Fruit fly (Drosophila melanogaster) whole organism, embryonic: ENCODE measurements around the gene Svil.
A peak's percentile ranks its signal among the peaks of the same experiment; 100 is the strongest.

Experiments
- B-H1 ChIP-seq: fragments of 200-800 bp; sonication (Bioruptor generic); IDR thresholded peaks from 3 replicates; pipeline ENCODE4 v1.3.6; 2022; ENCODE audit warnings: missing biosample characterization, missing genetic modification characterization
- CG10431 ChIP-seq: fragments of 200-800 bp; sonication (Bioruptor generic); optimal IDR thresholded peaks from 3 replicates; lab custom pipeline; 2018; ENCODE audit warnings: missing biosample characterization, mild to moderate bottlenecking, missing genetic modification characterization
- CG10565 ChIP-seq: fragments of 200-800 bp; sonication (Bioruptor generic); optimal IDR thresholded peaks from 3 replicates; lab custom pipeline; 2016; ENCODE audit warnings: missing biosample characterization, mild to moderate bottlenecking, missing genetic modification characterization
- CG11398 ChIP-seq: fragments of 200-800 bp; sonication (Bioruptor generic); optimal IDR thresholded peaks from 2 replicates; lab custom pipeline; 2016; ENCODE audit warnings: missing biosample characterization, missing genetic modification characterization
- CG12236 ChIP-seq: fragments of 200-800 bp; sonication (Bioruptor generic); optimal IDR thresholded peaks from 2 replicates; lab custom pipeline; 2016; ENCODE audit warnings: missing biosample characterization, missing genetic modification characterization
- CG12299 ChIP-seq: fragments of 200-800 bp; sonication (Bioruptor generic); optimal IDR thresholded peaks from 2 replicates; lab custom pipeline; 2018; ENCODE audit warnings: missing biosample characterization, mild to moderate bottlenecking, missing genetic modification characterization
- CG12659 ChIP-seq: fragments of 200-800 bp; sonication (Bioruptor generic); optimal IDR thresholded peaks from 3 replicates; lab custom pipeline; 2017; ENCODE audit warnings: mild to moderate bottlenecking, missing biosample characterization, missing genetic modification reagents, missing genetic modification characterization
- CG12769 ChIP-seq: fragments of 200-800 bp; sonication (Bioruptor generic); optimal IDR thresholded peaks from 2 replicates; lab custom pipeline; 2019; ENCODE audit warnings: missing biosample characterization, mild to moderate bottlenecking, missing genetic modification characterization, moderate library complexity
- CG14050 ChIP-seq: fragments of 200-800 bp; sonication (Bioruptor generic); IDR thresholded peaks from 3 replicates; pipeline ENCODE4 v1.3.6; 2022; ENCODE audit warnings: missing biosample characterization, missing genetic modification characterization
- CG15479 ChIP-seq: fragments of 200-800 bp; sonication (Bioruptor generic); optimal IDR thresholded peaks from 3 replicates; lab custom pipeline; 2019; ENCODE audit warnings: missing biosample characterization, mild to moderate bottlenecking, missing genetic modification characterization, moderate library complexity
- CG1647 ChIP-seq: fragments of 200-800 bp; sonication (Bioruptor generic); optimal IDR thresholded peaks from 3 replicates; lab custom pipeline; 2016; ENCODE audit warnings: missing biosample characterization, missing genetic modification characterization
- CG17802 ChIP-seq: fragments of 200-800 bp; sonication (Bioruptor generic); optimal IDR thresholded peaks from 2 replicates; lab custom pipeline; 2018; ENCODE audit warnings: missing biosample characterization, mild to moderate bottlenecking, missing genetic modification characterization, moderate library complexity
- CG18764 ChIP-seq: fragments of 200-800 bp; sonication (Bioruptor generic); optimal IDR thresholded peaks from 3 replicates; lab custom pipeline; 2016; ENCODE audit warnings: missing biosample characterization, missing genetic modification characterization
- CG34376 ChIP-seq: fragments of 200-800 bp; sonication (Bioruptor generic); optimal IDR thresholded peaks from 2 replicates; lab custom pipeline; 2018; ENCODE audit warnings: missing biosample characterization, mild to moderate bottlenecking, missing genetic modification characterization
- CG7357 ChIP-seq: fragments of 200-800 bp; sonication (Bioruptor generic); IDR thresholded peaks from 3 replicates; pipeline ENCODE4 v1.3.6; 2022; ENCODE audit warnings: missing biosample characterization, missing genetic modification characterization
- CG7839 ChIP-seq: fragments of 200-800 bp; sonication (Bioruptor generic); optimal IDR thresholded peaks from 3 replicates; lab custom pipeline; 2018; ENCODE audit warnings: missing biosample characterization, mild to moderate bottlenecking, missing genetic modification characterization, moderate library complexity
- CoRest ChIP-seq: fragments of 200-800 bp; sonication (Bioruptor generic); optimal IDR thresholded peaks from 3 replicates; lab custom pipeline; 2018; ENCODE audit warnings: missing biosample characterization, mild to moderate bottlenecking, missing genetic modification characterization, moderate library complexity
- Dad ChIP-seq: fragments of 200-800 bp; sonication (Bioruptor generic); optimal IDR thresholded peaks from 3 replicates; lab custom pipeline; 2016; ENCODE audit warnings: missing biosample characterization, missing genetic modification characterization
- Dbx ChIP-seq: fragments of 200-800 bp; sonication (Bioruptor generic); IDR thresholded peaks from 3 replicates; pipeline ENCODE4 v1.3.6; 2022; ENCODE audit warnings: missing biosample characterization, missing genetic modification characterization
- Doc2 ChIP-seq: fragments of 200-800 bp; sonication (Bioruptor generic); IDR thresholded peaks from 2 replicates; pipeline ENCODE4 v1.3.6; 2022; ENCODE audit warnings: missing biosample characterization, missing genetic modification characterization
- Drgx ChIP-seq: fragments of 200-800 bp; sonication (Bioruptor generic); IDR thresholded peaks from 2 replicates; pipeline ENCODE4 v1.3.6; 2022; ENCODE audit warnings: missing biosample characterization, missing genetic modification characterization
- E2f2 ChIP-seq: fragments of 200-800 bp; sonication (Bioruptor generic); IDR thresholded peaks from 2 replicates; pipeline ENCODE4 v1.3.6; 2022; ENCODE audit warnings: missing biosample characterization, missing genetic modification characterization
- GATAe ChIP-seq: fragments of 200-800 bp; sonication (Bioruptor generic); conservative IDR thresholded peaks from 2 replicates; pipeline ENCODE4 v1.3.6; 2022; ENCODE audit warnings: missing biosample characterization, missing genetic modification characterization
- Gsc ChIP-seq: fragments of 200-800 bp; sonication (Bioruptor generic); IDR thresholded peaks from 2 replicates; pipeline ENCODE4 v1.3.6; 2022; ENCODE audit warnings: missing biosample characterization, missing genetic modification characterization
- Lpt ChIP-seq: fragments of >200 bp; optimal IDR thresholded peaks from 2 replicates; lab custom pipeline; 2018; ENCODE audit warnings: missing biosample characterization, missing genetic modification characterization
- MTF-1 ChIP-seq: fragments of 200-800 bp; sonication (Bioruptor generic); optimal IDR thresholded peaks from 2 replicates; lab custom pipeline; 2018; ENCODE audit warnings: missing biosample characterization, mild to moderate bottlenecking, missing genetic modification characterization, borderline replicate concordance
- Med ChIP-seq: fragments of 200-800 bp; sonication (Bioruptor generic); peaks from one replicate; lab custom pipeline; 2016; ENCODE audit warnings: missing biosample characterization, missing genetic modification characterization, mild to moderate bottlenecking, inconsistent platforms, moderate library complexity
- Nf-YA ChIP-seq: fragments of 200-800 bp; sonication (Bioruptor generic); IDR thresholded peaks from 2 replicates; pipeline ENCODE4 v1.3.6; 2022; ENCODE audit warnings: missing biosample characterization, missing genetic modification characterization
- amos ChIP-seq: fragments of 200-800 bp; sonication (Bioruptor generic); IDR thresholded peaks from 2 replicates; pipeline ENCODE4 v1.3.6; 2022; ENCODE audit warnings: missing biosample characterization, missing genetic modification characterization; ENCODE audit not compliant: partially characterized antibody
- disco-r ChIP-seq: fragments of 200-800 bp; sonication (Bioruptor generic); optimal IDR thresholded peaks from 2 replicates; lab custom pipeline; 2016; ENCODE audit warnings: missing biosample characterization, missing genetic modification characterization
- eve ChIP-seq, 2 experiments: fragments of >200 bp; optimal IDR thresholded peaks; 2 replicates each; lab custom pipeline; 2017; ENCODE audit warnings: missing biosample characterization in 2 of 2, missing genetic modification characterization in 2 of 2
- exex ChIP-seq: fragments of 200-800 bp; sonication (Bioruptor generic); optimal IDR thresholded peaks from 4 replicates; lab custom pipeline; 2018; ENCODE audit warnings: missing biosample characterization, mild to moderate bottlenecking, missing genetic modification characterization, moderate library complexity
- grau ChIP-seq: fragments of 200-800 bp; optimal IDR thresholded peaks from 3 replicates; lab custom pipeline; 2019; ENCODE audit warnings: missing biosample characterization, mild to moderate bottlenecking, missing genetic modification characterization, moderate library complexity
- grn ChIP-seq: fragments of 200-800 bp; sonication (Bioruptor generic); optimal IDR thresholded peaks from 3 replicates; lab custom pipeline; 2017; ENCODE audit warnings: missing biosample characterization, missing genetic modification characterization
- her ChIP-seq: fragments of 200-800 bp; sonication (Bioruptor generic); optimal IDR thresholded peaks from 2 replicates; lab custom pipeline; 2016; ENCODE audit warnings: missing biosample characterization, missing genetic modification characterization
- hkb ChIP-seq, 2 experiments: fragments of 200-800 bp in 1 of 2; fragments of >200 bp in 1 of 2; sonication (Bioruptor generic) in 1 of 2; IDR thresholded peaks in 1 of 2; optimal IDR thresholded peaks in 1 of 2; 2 replicates each; pipeline versions ENCODE4 v1.3.6 to Lab custom; 2017 to 2022; ENCODE audit warnings: missing biosample characterization in 1 of 2, missing genetic modification characterization in 1 of 2
- ken ChIP-seq: fragments of 200-800 bp; sonication (Bioruptor generic); IDR thresholded peaks from 3 replicates; pipeline ENCODE4 v1.3.6; 2022; ENCODE audit warnings: missing biosample characterization, missing genetic modification characterization
- lmd ChIP-seq: fragments of 200-800 bp; sonication (Bioruptor generic); IDR thresholded peaks from 2 replicates; pipeline ENCODE4 v1.3.6; 2022; ENCODE audit warnings: missing biosample characterization, missing genetic modification characterization
- lov ChIP-seq, 2 experiments: fragments of 200-800 bp in 1 of 2; fragments of >200 bp in 1 of 2; sonication (Bioruptor generic) in 1 of 2; IDR thresholded peaks in 1 of 2; optimal IDR thresholded peaks in 1 of 2; 2 replicates in 1 of 2; 3 replicates in 1 of 2; pipeline versions ENCODE4 v1.3.6 to Lab custom; 2017 to 2022; ENCODE audit warnings: missing biosample characterization in 1 of 2, missing genetic modification characterization in 1 of 2
- mirr ChIP-seq: fragments of 200-800 bp; sonication (Bioruptor generic); optimal IDR thresholded peaks from 3 replicates; lab custom pipeline; 2018; ENCODE audit warnings: missing biosample characterization, mild to moderate bottlenecking, missing genetic modification characterization
- pan ChIP-seq, 4 experiments: fragments of >200 bp in 3 of 4; fragments of 200-800 bp in 1 of 4; sonication (Bioruptor generic) in 1 of 4; optimal IDR thresholded peaks in 3 of 4; IDR thresholded peaks in 1 of 4; 2 replicates each; pipeline versions ENCODE4 v1.3.6 to Lab custom; 2017 to 2022; ENCODE audit warnings: missing biosample characterization in 2 of 4, missing genetic modification characterization in 2 of 4, mixed read lengths in 1 of 4
- row ChIP-seq: fragments of 200-800 bp; sonication (Bioruptor generic); IDR thresholded peaks from 3 replicates; pipeline ENCODE4 v1.3.6; 2022; ENCODE audit warnings: missing biosample characterization, missing genetic modification characterization
- sd ChIP-seq: fragments of 200-800 bp; sonication (Bioruptor generic); optimal IDR thresholded peaks from 3 replicates; lab custom pipeline; 2018; ENCODE audit warnings: missing biosample characterization, mild to moderate bottlenecking, missing genetic modification characterization, moderate library complexity
- sens ChIP-seq: fragments of 200-800 bp; sonication (Bioruptor generic); peaks from one replicate; lab custom pipeline; 2016; ENCODE audit warnings: missing biosample characterization, missing genetic modification characterization
- slbo ChIP-seq: fragments of 200-800 bp; sonication (Bioruptor generic); IDR thresholded peaks from 2 replicates; pipeline ENCODE4 v1.3.6; 2022; ENCODE audit warnings: missing biosample characterization, missing genetic modification characterization
- stwl ChIP-seq: fragments of 200-800 bp; sonication (Bioruptor generic); optimal IDR thresholded peaks from 3 replicates; lab custom pipeline; 2018; ENCODE audit warnings: missing biosample characterization, mild to moderate bottlenecking, missing genetic modification characterization, moderate library complexity
- tgo ChIP-seq: fragments of 200-800 bp; sonication (Bioruptor generic); IDR thresholded peaks from 3 replicates; pipeline ENCODE4 v1.3.6; 2022; ENCODE audit warnings: missing biosample characterization, missing genetic modification characterization
- zf30C ChIP-seq: fragments of 200-800 bp; sonication (Bioruptor generic); optimal IDR thresholded peaks from 3 replicates; lab custom pipeline; 2018; ENCODE audit warnings: missing biosample characterization, mild to moderate bottlenecking, missing genetic modification characterization
- zfh1 ChIP-seq: fragments of 200-800 bp; sonication (Bioruptor generic); IDR thresholded peaks from 3 replicates; pipeline ENCODE4 v1.3.6; 2022; ENCODE audit warnings: missing biosample characterization, missing genetic modification characterization

The Svil gene

DNA sequence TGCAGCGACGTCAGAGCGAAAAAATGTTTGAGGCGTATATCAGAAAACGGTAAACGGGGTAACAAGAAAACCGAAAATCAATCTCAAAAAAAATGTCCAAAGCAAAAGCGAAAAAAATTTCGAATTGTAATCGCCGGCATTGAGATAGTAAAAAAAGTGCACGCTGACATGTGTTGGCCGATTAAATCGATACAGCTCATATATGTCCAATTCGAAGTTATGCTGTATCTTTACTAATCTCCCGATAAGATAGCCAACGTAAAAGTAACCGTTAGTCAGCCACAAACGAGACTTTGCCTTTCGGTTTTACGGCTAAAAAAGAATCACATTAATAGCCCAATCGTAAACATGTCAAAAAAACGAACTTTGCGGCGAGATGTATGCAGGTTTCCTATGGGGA lies 79.4 kb downstream of the Svil start:
- TF ChIP-seq Dbx (GFP tag; lab: Robert Waterston, UW) (no peak), sd (tag; lab: Kevin White, UChicago) (peak; percentile 53), mirr (GFP tag; lab: Kevin White, UChicago) (peak; percentile 30), B-H1 (no peak), CG12236 (GFP tag; lab: Kevin White, UChicago) (no peak), CG12299 (tag; lab: Kevin White, UChicago) (no peak), grau (tag; lab: Kevin White, UChicago) (no peak), eve (GFP tag; optimal IDR thresholded peaks at IDR 0.05; lab: Kevin White, UChicago) (peak in 1 of 2 experiments; percentile 65), CG11398 (GFP tag; lab: Kevin White, UChicago) (no peak), MTF-1 (GFP tag; lab: Kevin White, UChicago) (no peak), GATAe (GFP tag; lab: Robert Waterston, UW) (peak; percentile 57), exex (tag; lab: Kevin White, UChicago) (peak; percentile 38), zfh1 (GFP tag; lab: Robert Waterston, UW) (no peak), grn (GFP tag; lab: Kevin White, UChicago) (peak; percentile 88), CG10565 (no peak), CG14050 (no peak), stwl (tag; lab: Kevin White, UChicago) (no peak), Nf-YA (GFP tag; lab: Robert Waterston, UW) (no peak)

DNA sequence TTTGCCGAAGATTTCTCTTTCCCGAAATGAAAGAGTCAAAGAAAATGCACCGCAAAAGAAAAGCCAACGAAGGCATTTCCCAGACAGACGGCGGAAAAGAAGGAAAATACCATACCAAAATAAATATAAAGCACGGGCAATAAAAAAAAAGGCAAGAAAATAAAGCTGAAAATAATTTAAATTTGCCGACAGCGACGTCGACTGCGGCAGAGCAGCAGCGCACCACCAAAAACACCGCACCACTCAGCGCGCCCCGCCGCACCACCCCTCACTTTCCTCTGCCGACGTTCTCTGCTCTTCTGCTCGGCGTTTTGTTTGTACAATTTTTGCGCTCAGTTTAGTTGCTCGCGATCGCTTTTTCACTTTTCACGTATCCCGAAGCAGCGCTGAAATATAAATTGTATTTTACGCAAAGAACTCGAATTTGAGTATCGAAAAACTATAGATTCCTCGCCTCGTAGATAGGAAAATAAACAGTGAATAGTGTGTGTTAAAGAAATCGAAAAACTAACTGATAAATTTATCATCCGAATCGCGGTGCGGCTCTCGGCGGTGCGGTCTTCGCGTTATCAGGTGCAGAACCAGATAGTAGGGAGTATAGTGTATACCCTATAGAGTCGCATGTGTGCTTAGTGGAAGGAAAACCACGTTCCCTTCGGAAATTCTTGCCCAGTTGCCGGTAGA lies 80.2 kb downstream of the Svil start:
- TF ChIP-seq lov (optimal IDR thresholded peaks at IDR 0.05; lab: Kevin White, UChicago) = no peak
- TF ChIP-seq lov (GFP tag; IDR thresholded peaks at IDR 0.05; lab: Robert Waterston, UW) = no peak
- no peak for TF ChIP-seq CG12659
- TF ChIP-seq CG18764 (GFP tag; lab: Kevin White, UChicago) = no peak
- no peak for TF ChIP-seq Doc2 (GFP tag; lab: Robert Waterston, UW)
- no peak for TF ChIP-seq amos (GFP tag; lab: Robert Waterston, UW)
- TF ChIP-seq tgo (GFP tag; lab: Robert Waterston, UW) = no peak
- TF ChIP-seq CG15479 = peak; percentile 62
- no peak for TF ChIP-seq E2f2 (GFP tag; lab: Robert Waterston, UW)
- TF ChIP-seq CG1647 (GFP tag; lab: Kevin White, UChicago) = no peak
- no peak for TF ChIP-seq CG10431 (GFP tag; lab: Kevin White, UChicago)
- peak; percentile 49 for TF ChIP-seq sens (GFP tag; lab: Kevin White, UChicago)
- TF ChIP-seq Gsc = no peak
- no peak for TF ChIP-seq slbo
- TF ChIP-seq ken (GFP tag; lab: Robert Waterston, UW) = no peak
- no peak for TF ChIP-seq disco-r (GFP tag; lab: Kevin White, UChicago)
- TF ChIP-seq row (GFP tag; lab: Robert Waterston, UW) = no peak
- no peak for TF ChIP-seq CG17802 (tag; lab: Kevin White, UChicago)
- no peak for TF ChIP-seq CoRest
- TF ChIP-seq CG7839 (tag; lab: Kevin White, UChicago) = no peak
- TF ChIP-seq Drgx (GFP tag; lab: Robert Waterston, UW) = peak; percentile 48
- TF ChIP-seq zf30C (GFP tag; lab: Kevin White, UChicago) = no peak
- no peak for TF ChIP-seq Dad (GFP tag; lab: Kevin White, UChicago)
- TF ChIP-seq CG34376 = peak; percentile 64
- TF ChIP-seq hkb (optimal IDR thresholded peaks at IDR 0.05; lab: Kevin White, UChicago) = no peak
- TF ChIP-seq hkb (GFP tag; IDR thresholded peaks at IDR 0.05; lab: Robert Waterston, UW) = no peak
- TF ChIP-seq lmd (GFP tag; lab: Robert Waterston, UW) = no peak
- no peak for TF ChIP-seq her (GFP tag; lab: Kevin White, UChicago)
- no peak for TF ChIP-seq pan (optimal IDR thresholded peaks at IDR 0.05; lab: Kevin White, UChicago)
- no peak for TF ChIP-seq pan (GFP tag; optimal IDR thresholded peaks at IDR 0.05 in 1 of 2, IDR thresholded peaks at IDR 0.05 in 1 of 2)
- no peak for TF ChIP-seq Lpt (GFP tag; lab: Kevin White, UChicago)
- TF ChIP-seq CG7357 = no peak
- peak; percentile 41 for TF ChIP-seq CG12769 (tag; lab: Kevin White, UChicago)
- TF ChIP-seq Med = peak; percentile 55
